Worm (Caenorhabditis elegans): ENCODE results near the gene T07D3.9.

- no peak for TF ChIP-seq zfp-3 (GFP tag; conservative IDR thresholded peaks at IDR 0.05)
- no peak for TF ChIP-seq nhr-237 (tag; optimal IDR thresholded peaks at IDR 0.05)
- TF ChIP-seq aly-2 (tag; optimal IDR thresholded peaks at IDR 0.05): no peak
- no peak for TF ChIP-seq R02D3.7 (tag; optimal IDR thresholded peaks at IDR 0.05)
- no peak for TF ChIP-seq daf-8 (GFP tag; IDR thresholded peaks at IDR 0.05)
- TF ChIP-seq nhr-6 (tag; optimal IDR thresholded peaks at IDR 0.05): no peak
- TF ChIP-seq zip-2 (tag; optimal IDR thresholded peaks at IDR 0.05): no peak
- no peak for TF ChIP-seq zag-1 (tag; optimal IDR thresholded peaks at IDR 0.05)
- TF ChIP-seq dpl-1 (GFP tag; optimal IDR thresholded peaks at IDR 0.05): peak; percentile 2
- no peak for TF ChIP-seq saeg-2 (GFP tag; IDR thresholded peaks at IDR 0.05)
- no peak for TF ChIP-seq unc-62 (GFP tag; optimal IDR thresholded peaks at IDR 0.05 in 1 of 2)
- no peak for TF ChIP-seq unc-62 (tag; optimal IDR thresholded peaks at IDR 0.05)
- TF ChIP-seq ctbp-1 (GFP tag; IDR thresholded peaks at IDR 0.05): no peak
- TF ChIP-seq ZK546.5 (tag; optimal IDR thresholded peaks at IDR 0.05): no peak
- peak; percentile 51 for TF ChIP-seq nhr-11 (tag; optimal IDR thresholded peaks at IDR 0.05)
Observed at ce11 chrII:848519-848918, 52.2 kb downstream of the T07D3.9 start, which contains the start of the genes acdh-9 and F28A10.13.

Data from whole organism, L4 larva.